Fruit fly (Drosophila melanogaster): ENCODE measurements around the gene CG14420.

DNA sequence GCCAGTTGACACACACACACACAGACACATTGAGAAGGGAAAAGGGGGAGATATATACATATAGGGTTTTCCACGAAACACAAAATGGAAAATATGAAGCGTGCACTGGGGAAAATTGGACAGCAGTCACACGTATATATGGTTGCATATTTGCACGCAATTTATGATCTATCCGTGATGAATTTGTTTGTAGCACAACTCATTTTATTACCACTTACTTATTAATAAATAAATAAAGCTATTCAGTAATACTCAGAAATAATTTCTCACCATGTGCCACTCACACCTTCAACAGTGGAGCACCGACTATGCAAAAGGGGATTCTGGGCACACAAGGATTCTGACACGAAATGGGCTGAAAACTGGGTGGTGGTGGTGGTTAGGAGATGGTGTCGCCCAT lies 24.6 kb upstream of the CG14420 start:
- TF ChIP-seq CG11617 (GFP tag; optimal IDR thresholded peaks at IDR 0.05) (no peak), CG14711 (tag; optimal IDR thresholded peaks at IDR 0.05) (no peak), CG7101 (tag; optimal IDR thresholded peaks at IDR 0.05) (no peak), CG33017 (tag; optimal IDR thresholded peaks at IDR 0.05) (no peak), toe (GFP tag; optimal IDR thresholded peaks at IDR 0.05) (no peak), Mnt (GFP tag; optimal IDR thresholded peaks at IDR 0.05) (no peak), pad (GFP tag; optimal IDR thresholded peaks at IDR 0.05) (no peak), bab1 (GFP tag; optimal IDR thresholded peaks at IDR 0.05) (no peak)
